Worm (Caenorhabditis elegans): ENCODE data around the gene mfsd-11.

ce11 chrX:12164047-12164446 lies 10.1 kb upstream of the mfsd-11 start:
- TF ChIP-seq lin-11 (tag; optimal IDR thresholded peaks at IDR 0.05): no peak
- no peak for TF ChIP-seq lsy-2 (tag; optimal IDR thresholded peaks at IDR 0.05)
- no peak for TF ChIP-seq nhr-11 (tag; optimal IDR thresholded peaks at IDR 0.05)
- TF ChIP-seq unc-62 (GFP tag; optimal IDR thresholded peaks at IDR 0.05): no peak
- TF ChIP-seq unc-39 (tag; optimal IDR thresholded peaks at IDR 0.05): no peak
- TF ChIP-seq ZK546.5 (tag; optimal IDR thresholded peaks at IDR 0.05): no peak
- TF ChIP-seq fos-1 (tag; optimal IDR thresholded peaks at IDR 0.05): no peak
- TF ChIP-seq snpc-4 (tag; optimal IDR thresholded peaks at IDR 0.05): no peak

Data from whole organism, L2 larva.